Fruit fly (Drosophila melanogaster) whole organism, pupa: Measurements from ENCODE around the gene RpS28a.
A peak's percentile ranks its signal among the peaks of the same experiment; 100 is the strongest.

Experiments
- CG10348 ChIP-seq: fragments of 200-800 bp; sonication (Bioruptor generic); IDR thresholded peaks from 2 replicates; pipeline ENCODE4 v1.3.6; 2022; ENCODE audit warnings: missing biosample characterization, missing genetic modification characterization
- CG12605 ChIP-seq: fragments of 200-800 bp; sonication (Bioruptor generic); IDR thresholded peaks from 2 replicates; pipeline ENCODE4 v1.3.6; 2022; ENCODE audit warnings: missing biosample characterization, missing genetic modification characterization
- CG13204 ChIP-seq: fragments of 200-800 bp; sonication (Bioruptor generic); optimal IDR thresholded peaks from 2 replicates; lab custom pipeline; 2018; ENCODE audit warnings: missing biosample characterization, mild to moderate bottlenecking, missing genetic modification characterization, moderate library complexity
- CG14655 ChIP-seq: fragments of 200-800 bp; sonication (Bioruptor generic); optimal IDR thresholded peaks from 3 replicates; lab custom pipeline; 2017; ENCODE audit warnings: mild to moderate bottlenecking, missing biosample characterization, missing genetic modification reagents, missing genetic modification characterization
- CG15710 ChIP-seq: fragments of 200-800 bp; sonication (Bioruptor generic); optimal IDR thresholded peaks from 2 replicates; lab custom pipeline; 2018; ENCODE audit warnings: missing biosample characterization, mild to moderate bottlenecking, missing genetic modification characterization, moderate library complexity
- CG17806 ChIP-seq: fragments of 200-800 bp; sonication (Bioruptor generic); optimal IDR thresholded peaks from 2 replicates; lab custom pipeline; 2018; ENCODE audit warnings: missing biosample characterization, mild to moderate bottlenecking, missing genetic modification characterization, moderate library complexity
- CG32121 ChIP-seq: fragments of 200-800 bp; sonication (Bioruptor generic); IDR thresholded peaks from 2 replicates; pipeline ENCODE4 v1.3.6; 2022; ENCODE audit warnings: missing biosample characterization, missing genetic modification characterization
- CG34367 ChIP-seq: fragments of 200-800 bp; sonication (Bioruptor generic); optimal IDR thresholded peaks from 2 replicates; lab custom pipeline; 2018; ENCODE audit warnings: missing biosample characterization, mild to moderate bottlenecking, missing genetic modification characterization
- CG4496 ChIP-seq: fragments of 200-800 bp; sonication (Bioruptor generic); IDR thresholded peaks from 3 replicates; pipeline ENCODE4 v1.3.6; 2022; ENCODE audit warnings: missing biosample characterization, missing genetic modification characterization
- CG8159 ChIP-seq: fragments of 200-800 bp; sonication (Bioruptor generic); optimal IDR thresholded peaks from 3 replicates; lab custom pipeline; 2018; ENCODE audit warnings: missing biosample characterization, mild to moderate bottlenecking, missing genetic modification characterization, moderate library complexity
- CG8301 ChIP-seq: fragments of 200-800 bp; sonication (Bioruptor generic); optimal IDR thresholded peaks from 2 replicates; lab custom pipeline; 2018; ENCODE audit warnings: missing biosample characterization, mild to moderate bottlenecking, missing genetic modification characterization
- CG9948 ChIP-seq: fragments of 200-800 bp; sonication (Bioruptor generic); optimal IDR thresholded peaks from 2 replicates; lab custom pipeline; 2018; ENCODE audit warnings: missing biosample characterization, mild to moderate bottlenecking, missing genetic modification characterization, moderate library complexity
- D1 ChIP-seq: fragments of 200-800 bp; sonication (Bioruptor generic); optimal IDR thresholded peaks from 2 replicates; lab custom pipeline; 2018; ENCODE audit warnings: missing biosample characterization, mild to moderate bottlenecking, missing genetic modification characterization, moderate library complexity
- EcR ChIP-seq: fragments of 200-800 bp; sonication (Bioruptor generic); optimal IDR thresholded peaks from 3 replicates; lab custom pipeline; 2019; ENCODE audit warnings: missing biosample characterization, missing genetic modification characterization, mild to moderate bottlenecking, moderate library complexity, missing genetic modification reagents
- Ets98B ChIP-seq: fragments of 200-800 bp; sonication (Bioruptor generic); IDR thresholded peaks from 2 replicates; pipeline ENCODE4 v1.3.6; 2022; ENCODE audit warnings: missing biosample characterization, missing genetic modification characterization
- Pif1A ChIP-seq: fragments of 200-800 bp; sonication (Bioruptor generic); optimal IDR thresholded peaks from 3 replicates; lab custom pipeline; 2016; ENCODE audit warnings: missing biosample characterization, missing genetic modification characterization
- Pif1B ChIP-seq: fragments of 200-800 bp; sonication (Bioruptor generic); optimal IDR thresholded peaks from 3 replicates; lab custom pipeline; 2016; ENCODE audit warnings: missing biosample characterization, missing genetic modification characterization
- Snoo ChIP-seq: fragments of 200-800 bp; sonication (Bioruptor generic); optimal IDR thresholded peaks from 3 replicates; lab custom pipeline; 2017; ENCODE audit warnings: missing biosample characterization, mild to moderate bottlenecking, missing genetic modification characterization, inconsistent platforms
- fd96Ca ChIP-seq: fragments of 200-800 bp; sonication (Bioruptor generic); IDR thresholded peaks from 3 replicates; pipeline ENCODE4 v1.3.6; 2022; ENCODE audit warnings: missing biosample characterization, missing genetic modification characterization
- gl ChIP-seq: fragments of 200-800 bp; sonication (Bioruptor generic); optimal IDR thresholded peaks from 2 replicates; lab custom pipeline; 2018; ENCODE audit warnings: missing biosample characterization, mild to moderate bottlenecking, missing genetic modification characterization
- rn ChIP-seq: fragments of 200-800 bp; sonication (Bioruptor generic); IDR thresholded peaks from 2 replicates; pipeline ENCODE4 v1.3.6; 2022; ENCODE audit warnings: missing biosample characterization, missing genetic modification characterization

Gene RpS28a

DNA sequence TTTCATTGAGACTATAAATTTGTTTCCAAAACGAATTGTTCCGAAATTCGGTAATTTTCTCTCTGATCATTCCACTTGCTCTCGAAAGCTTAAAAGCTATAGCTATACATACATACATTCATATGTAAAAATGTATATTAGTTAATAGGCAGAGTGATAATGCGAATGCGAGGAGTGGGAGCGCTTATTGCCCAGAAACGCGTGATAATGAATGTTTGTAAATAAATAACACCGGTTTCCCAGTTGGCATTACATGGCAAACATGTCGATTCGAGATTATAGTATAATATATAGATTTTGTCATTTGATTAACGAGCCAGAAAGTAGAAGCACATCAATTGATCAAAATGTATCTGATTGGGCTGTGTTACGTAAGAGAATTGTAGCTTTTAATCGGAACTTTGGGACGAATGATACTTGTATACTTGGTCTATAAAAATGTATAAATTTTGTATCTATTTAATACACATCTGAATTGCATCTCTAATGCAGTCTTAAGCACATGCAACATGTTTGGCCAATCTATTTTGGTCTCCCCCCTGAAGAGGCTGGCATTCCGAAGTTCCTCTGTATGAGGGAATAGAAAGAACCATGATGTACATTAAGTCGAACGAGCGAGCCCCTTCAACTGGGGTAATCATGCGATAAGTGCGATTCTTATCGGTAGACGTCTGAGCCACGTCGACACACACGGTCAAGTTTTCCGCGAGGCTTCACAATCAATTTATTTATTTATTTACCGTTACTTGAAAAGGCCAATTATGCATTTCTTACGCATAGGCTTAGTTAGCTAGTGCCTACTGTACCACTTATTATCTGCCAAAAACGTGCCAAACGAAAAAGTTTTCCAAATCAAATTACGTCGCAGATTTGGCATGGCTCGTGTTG is 9.6 kb downstream of the RpS28a start:
- TF ChIP-seq Snoo (tag; lab: Kevin White, UChicago) (no peak), gl (tag; lab: Kevin White, UChicago) (no peak), fd96Ca (GFP tag; lab: Robert Waterston, UW) (peak; percentile 68; the same call in 2 of the 3 replicates), Ets98B (GFP tag; lab: Robert Waterston, UW) (peak; percentile 66; the same call in 1 of the 2 replicates), CG10348 (no peak), CG8301 (tag; lab: Kevin White, UChicago) (peak; percentile 38), CG13204 (no peak), CG9948 (tag; lab: Kevin White, UChicago) (no peak), CG32121 (GFP tag; lab: Robert Waterston, UW) (peak; percentile 64), CG4496 (GFP tag; lab: Robert Waterston, UW) (peak; percentile 72), CG8159 (tag; lab: Kevin White, UChicago) (no peak), D1 (tag; lab: Kevin White, UChicago) (no peak), Pif1A (GFP tag; lab: Kevin White, UChicago) (no peak), Pif1B (GFP tag; lab: Kevin White, UChicago) (no peak), CG12605 (GFP tag; lab: Robert Waterston, UW) (no peak), CG14655 (GFP tag; lab: Kevin White, UChicago) (peak; percentile 58), CG15710 (no peak), CG17806 (tag; lab: Kevin White, UChicago) (no peak), EcR (GFP tag; lab: Kevin White, UChicago) (no peak), rn (GFP tag; lab: Robert Waterston, UW) (peak; percentile 32; the same call in 1 of the 2 replicates), CG34367 (no peak)

DNA sequence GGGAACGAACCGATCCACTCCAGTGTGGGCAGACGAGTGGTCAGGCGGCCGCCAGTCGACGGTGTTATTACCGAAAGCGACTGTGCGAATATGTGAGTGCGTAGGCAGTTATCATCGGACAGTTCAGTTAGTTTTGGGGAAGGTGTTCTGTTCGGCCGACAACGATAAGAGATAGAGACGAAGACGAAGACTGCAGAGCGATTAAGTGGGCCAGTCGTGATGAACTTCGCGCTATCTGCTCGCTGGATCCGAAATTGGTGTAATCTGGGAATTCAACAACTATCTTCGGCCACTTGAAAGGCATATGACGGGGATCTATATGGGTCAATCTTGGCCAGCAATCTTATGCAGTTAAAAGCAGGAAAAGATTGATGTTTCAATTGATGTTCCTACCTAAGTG is 13.3 kb downstream of the RpS28a start, which contains the start of gene CG7912:
Gene CG7912 (minus strand): TSS at position 17 of the 400 bp plus-strand sequence.
- TF ChIP-seq CG13204: no peak
- TF ChIP-seq fd96Ca (GFP tag; lab: Robert Waterston, UW): no peak
- TF ChIP-seq CG14655 (GFP tag; lab: Kevin White, UChicago): no peak
- no peak for TF ChIP-seq CG8159 (tag; lab: Kevin White, UChicago)
- TF ChIP-seq CG9948 (tag; lab: Kevin White, UChicago): no peak
- TF ChIP-seq EcR (GFP tag; lab: Kevin White, UChicago): no peak
- TF ChIP-seq CG8301 (tag; lab: Kevin White, UChicago): no peak
- TF ChIP-seq Pif1A (GFP tag; lab: Kevin White, UChicago): no peak
- no peak for TF ChIP-seq rn (GFP tag; lab: Robert Waterston, UW)
- no peak for TF ChIP-seq CG10348
- TF ChIP-seq, all 21 proteins: peak for 0

DNA sequence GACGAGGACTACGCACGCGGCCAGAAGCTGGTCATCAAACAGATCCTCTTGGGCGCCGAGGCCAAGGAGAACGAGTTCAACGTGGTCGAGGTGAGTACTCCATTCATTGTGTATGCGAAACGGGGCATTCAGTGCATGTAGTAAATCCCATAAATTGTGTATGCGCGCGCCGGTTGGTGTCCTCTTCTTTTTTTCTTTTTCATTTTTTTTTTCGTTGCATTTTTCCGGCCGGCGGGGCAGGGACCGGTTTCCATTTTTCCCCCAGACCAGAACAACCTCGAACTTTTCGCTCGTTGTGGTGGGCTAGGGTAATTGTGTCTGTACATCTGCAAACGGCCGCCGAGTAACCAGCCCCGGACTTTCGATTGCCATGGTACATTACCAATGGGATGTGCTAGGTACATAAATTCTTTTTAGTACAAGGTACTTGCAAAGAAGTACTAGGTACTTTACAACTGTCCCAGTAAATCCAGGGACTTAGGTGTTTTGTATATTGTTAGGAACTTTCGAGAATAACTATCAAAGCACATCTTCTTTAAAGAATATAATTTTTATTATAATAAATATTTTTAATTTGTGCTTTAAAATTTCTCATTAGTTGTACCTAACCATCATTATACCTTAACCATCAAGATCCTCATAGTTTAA is 17.0 kb downstream of the RpS28a start:
- TF ChIP-seq Pif1A (GFP tag; lab: Kevin White, UChicago) (no peak), gl (tag; lab: Kevin White, UChicago) (peak; percentile 86), fd96Ca (GFP tag; lab: Robert Waterston, UW) (peak; percentile 55; the same call in 1 of the 3 replicates), CG17806 (tag; lab: Kevin White, UChicago) (peak; percentile 42), CG10348 (no peak), CG4496 (GFP tag; lab: Robert Waterston, UW) (peak; percentile 87), Ets98B (GFP tag; lab: Robert Waterston, UW) (peak; percentile 76), CG8159 (tag; lab: Kevin White, UChicago) (peak; percentile 44), Pif1B (GFP tag; lab: Kevin White, UChicago) (peak; percentile 53), CG34367 (peak; percentile 34), CG8301 (tag; lab: Kevin White, UChicago) (peak; percentile 39), CG14655 (GFP tag; lab: Kevin White, UChicago) (peak; percentile 63), Snoo (tag; lab: Kevin White, UChicago) (no peak), CG15710 (peak; percentile 45), CG12605 (GFP tag; lab: Robert Waterston, UW) (peak; percentile 82), D1 (tag; lab: Kevin White, UChicago) (no peak), EcR (GFP tag; lab: Kevin White, UChicago) (peak; percentile 60)
- TF ChIP-seq, all 21 proteins: peak for 13

DNA sequence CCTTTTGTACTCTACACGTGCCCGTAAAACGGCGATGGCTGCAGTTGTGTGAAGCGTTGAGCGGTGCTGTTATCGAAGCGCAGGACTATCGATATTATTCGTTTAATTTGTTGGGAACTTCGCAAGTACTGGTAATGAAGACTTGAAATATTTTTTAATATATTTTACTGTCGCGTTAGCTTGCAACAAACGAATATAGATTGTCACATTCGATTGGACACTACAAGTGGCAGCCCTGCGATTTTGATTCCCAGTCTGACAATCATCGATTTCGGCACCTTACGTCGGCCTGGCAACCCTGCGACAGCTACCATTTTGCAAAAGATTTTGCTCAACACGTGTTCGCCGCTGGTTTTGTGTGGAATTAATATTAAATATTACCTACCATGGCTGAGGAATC is 17.8 kb downstream of the RpS28a start, which contains the start of the genes Nlp and Nph:
Gene Nlp (plus strand): TSS at position 138 of the 400 bp plus-strand sequence.
Gene Nph (minus strand): TSS at position 214 of the 400 bp plus-strand sequence.
- TF ChIP-seq Pif1B (GFP tag; lab: Kevin White, UChicago) (no peak), gl (tag; lab: Kevin White, UChicago) (no peak), CG10348 (no peak), CG13204 (no peak), Snoo (tag; lab: Kevin White, UChicago) (peak; percentile 14), EcR (GFP tag; lab: Kevin White, UChicago) (no peak), CG32121 (GFP tag; lab: Robert Waterston, UW) (no peak), CG8301 (tag; lab: Kevin White, UChicago) (no peak), CG14655 (GFP tag; lab: Kevin White, UChicago) (no peak)

DNA sequence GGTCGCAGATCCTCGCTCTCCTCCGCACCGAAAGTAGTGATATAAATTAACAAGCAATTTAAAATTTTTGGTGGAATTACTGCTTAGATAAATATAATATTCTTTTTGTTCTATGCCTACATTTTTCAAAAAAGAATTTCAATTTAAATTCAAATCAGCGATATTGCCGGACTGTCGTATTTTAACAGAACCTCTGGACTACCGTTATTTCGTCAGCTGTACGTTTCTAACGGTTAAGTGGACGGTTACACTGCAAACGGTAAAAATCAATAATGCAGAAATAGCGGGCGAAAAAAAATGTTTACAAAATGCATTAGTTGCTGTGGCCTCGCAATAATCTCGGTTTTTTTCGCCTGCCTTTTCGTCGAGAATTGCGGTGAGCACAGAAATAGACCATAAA is 22.2 kb downstream of the RpS28a start, which contains the start of gene Tace:
Gene Tace (plus strand): TSS at position 245 of the 400 bp plus-strand sequence.
- TF ChIP-seq Pif1A (GFP tag; lab: Kevin White, UChicago): no peak
- no peak for TF ChIP-seq CG8159 (tag; lab: Kevin White, UChicago)
- TF ChIP-seq CG34367: no peak
- TF ChIP-seq Ets98B (GFP tag; lab: Robert Waterston, UW): no peak
